Worm (Caenorhabditis elegans) whole organism, mixed stage, embryonic: ENCODE results near the gene B0478.3.

Source experiments
- mep-1 ChIP-seq: fragments of 150-350 bp; optimal IDR thresholded peaks from 2 replicates; lab custom pipeline; 2017; ENCODE audit warnings: missing biosample characterization, missing genetic modification reagents, missing genetic modification characterization, inconsistent platforms
- nhr-2 ChIP-seq: fragments of 150-350 bp; optimal IDR thresholded peaks from 2 replicates; lab custom pipeline; 2014; ENCODE audit warnings: missing biosample characterization, missing genetic modification characterization
- nhr-237 ChIP-seq: fragments of 150-350 bp; optimal IDR thresholded peaks from 2 replicates; lab custom pipeline; 2014; ENCODE audit warnings: missing biosample characterization, missing genetic modification characterization
- pha-4 ChIP-seq: fragments of 150-350 bp; optimal IDR thresholded peaks from 2 replicates; lab custom pipeline; 2018; ENCODE audit warnings: missing biosample characterization, missing genetic modification reagents, missing genetic modification characterization
- snpc-4 ChIP-seq: fragments of 150-350 bp; optimal IDR thresholded peaks from 2 replicates; lab custom pipeline; 2014; ENCODE audit warnings: missing biosample characterization, missing genetic modification characterization
- sptf-1 ChIP-seq: sonication (generic microtip); optimal IDR thresholded peaks from 2 replicates; lab custom pipeline; 2017; ENCODE audit warnings: mild to moderate bottlenecking, missing genetic modification characterization, moderate library complexity, missing compliant biosample characterization
- unc-62 ChIP-seq: fragments of 150-350 bp; optimal IDR thresholded peaks from 2 replicates; lab custom pipeline; 2014; ENCODE audit warnings: missing biosample characterization, missing genetic modification reagents, missing genetic modification characterization

DNA sequence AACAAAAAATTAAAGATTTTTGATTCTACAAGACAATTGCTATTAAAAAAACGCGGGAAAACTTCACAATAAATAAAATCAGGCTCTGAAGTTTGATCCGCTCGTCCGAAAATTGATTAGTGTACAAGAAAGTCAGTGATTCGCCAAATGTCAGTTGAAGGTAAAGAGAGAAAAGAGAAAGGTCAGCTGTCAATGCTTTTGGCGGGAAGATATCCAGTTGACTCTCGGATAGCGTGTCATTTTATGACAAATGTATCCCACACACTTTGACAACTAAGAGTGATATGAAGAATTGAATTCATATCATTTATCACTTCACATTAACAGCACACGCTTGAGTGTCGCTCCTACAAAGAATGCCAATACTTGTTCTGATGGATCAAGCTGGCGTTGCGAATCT, 17.6 kb downstream of the B0478.3 start:
- TF ChIP-seq mep-1 (no peak), sptf-1 (tag; lab: Kevin White, UChicago) (no peak), snpc-4 (tag; lab: Kevin White, UChicago) (no peak), nhr-2 (tag; lab: Kevin White, UChicago) (no peak), pha-4 (tag; lab: Kevin White, UChicago) (no peak), unc-62 (GFP tag; lab: Kevin White, UChicago) (peak; percentile 95), nhr-237 (tag; lab: Kevin White, UChicago) (no peak)
